Fruit fly (Drosophila melanogaster) whole organism, embryonic: ENCODE measurements around the gene Gcna.

Source experiments
- CG10267 ChIP-seq: fragments of 200-800 bp; sonication (Bioruptor generic); optimal IDR thresholded peaks from 2 replicates; lab custom pipeline; 2018; ENCODE audit warnings: missing biosample characterization, mild to moderate bottlenecking, missing genetic modification characterization, moderate library complexity
- CG11247 ChIP-seq: fragments of 200-800 bp; sonication (Bioruptor generic); IDR thresholded peaks from 2 replicates; pipeline ENCODE4 v1.3.6; 2022; ENCODE audit warnings: missing biosample characterization, missing genetic modification characterization
- CG12071 ChIP-seq: fragments of 200-800 bp; sonication (Bioruptor generic); optimal IDR thresholded peaks from 3 replicates; lab custom pipeline; 2018; ENCODE audit warnings: missing biosample characterization, mild to moderate bottlenecking, missing genetic modification characterization
- CG12219 ChIP-seq: fragments of 200-800 bp; sonication (Bioruptor generic); optimal IDR thresholded peaks from 3 replicates; lab custom pipeline; 2018; ENCODE audit warnings: missing biosample characterization, mild to moderate bottlenecking, missing genetic modification characterization
- CG12236 ChIP-seq: fragments of 200-800 bp; sonication (Bioruptor generic); optimal IDR thresholded peaks from 2 replicates; lab custom pipeline; 2016; ENCODE audit warnings: missing biosample characterization, missing genetic modification characterization
- CG13424 ChIP-seq: fragments of 200-800 bp; sonication (Bioruptor generic); optimal IDR thresholded peaks from 2 replicates; lab custom pipeline; 2019; ENCODE audit warnings: missing biosample characterization, mild to moderate bottlenecking, missing genetic modification characterization, moderate library complexity
- CG15479 ChIP-seq: fragments of 200-800 bp; sonication (Bioruptor generic); optimal IDR thresholded peaks from 3 replicates; lab custom pipeline; 2019; ENCODE audit warnings: missing biosample characterization, mild to moderate bottlenecking, missing genetic modification characterization, moderate library complexity
- CG15514 ChIP-seq: fragments of 200-800 bp; sonication (Bioruptor generic); optimal IDR thresholded peaks from 3 replicates; lab custom pipeline; 2017; ENCODE audit warnings: missing biosample characterization, missing genetic modification characterization, mild to moderate bottlenecking, moderate library complexity, missing genetic modification reagents
- CG18011 ChIP-seq: fragments of 200-800 bp; sonication (Bioruptor generic); optimal IDR thresholded peaks from 2 replicates; lab custom pipeline; 2017; ENCODE audit warnings: missing biosample characterization, missing genetic modification characterization, mild to moderate bottlenecking, moderate library complexity, missing genotype
- CG31388 ChIP-seq: fragments of 200-800 bp; sonication (Bioruptor generic); optimal IDR thresholded peaks from 2 replicates; lab custom pipeline; 2016; ENCODE audit warnings: missing biosample characterization, missing genetic modification characterization
- CG33213 ChIP-seq: fragments of 200-800 bp; sonication (Bioruptor generic); optimal IDR thresholded peaks from 3 replicates; lab custom pipeline; 2016; ENCODE audit warnings: missing biosample characterization, missing genetic modification characterization
- CG34422 ChIP-seq: fragments of 200-800 bp; sonication (Bioruptor generic); IDR thresholded peaks from 3 replicates; pipeline ENCODE4 v1.3.6; 2022; ENCODE audit warnings: missing biosample characterization, missing genetic modification characterization
- CG4707 ChIP-seq: fragments of 200-800 bp; sonication (Bioruptor generic); optimal IDR thresholded peaks from 2 replicates; lab custom pipeline; 2018; ENCODE audit warnings: missing biosample characterization, mild to moderate bottlenecking, missing genetic modification characterization, moderate library complexity
- CG4820 ChIP-seq: fragments of 200-800 bp; sonication (Bioruptor generic); optimal IDR thresholded peaks from 3 replicates; lab custom pipeline; 2016; ENCODE audit warnings: missing biosample characterization, missing genetic modification characterization
- CG5180 ChIP-seq: fragments of 200-800 bp; sonication (Bioruptor generic); optimal IDR thresholded peaks from 3 replicates; lab custom pipeline; 2017; ENCODE audit warnings: missing biosample characterization, missing genetic modification characterization, mild to moderate bottlenecking, moderate library complexity, missing genetic modification reagents
- CG9437 ChIP-seq: fragments of 200-800 bp; sonication (Bioruptor generic); optimal IDR thresholded peaks from 2 replicates; lab custom pipeline; 2018; ENCODE audit warnings: missing biosample characterization, mild to moderate bottlenecking, missing genetic modification characterization
- CG9817 ChIP-seq: fragments of 200-800 bp; sonication (Bioruptor generic); optimal IDR thresholded peaks from 2 replicates; lab custom pipeline; 2018; ENCODE audit warnings: missing biosample characterization, mild to moderate bottlenecking, missing genetic modification characterization, moderate library complexity
- CkIIα-i1 ChIP-seq: fragments of 200-800 bp; sonication (Bioruptor generic); IDR thresholded peaks from 2 replicates; pipeline ENCODE4 v1.3.6; 2022; ENCODE audit warnings: missing biosample characterization, missing genetic modification characterization
- Deaf1 ChIP-seq: fragments of 200-800 bp; optimal IDR thresholded peaks from 3 replicates; lab custom pipeline; 2019; ENCODE audit warnings: missing biosample characterization, mild to moderate bottlenecking, missing genetic modification characterization, moderate library complexity
- Dp ChIP-seq: fragments of 200-800 bp; sonication (Bioruptor generic); optimal IDR thresholded peaks from 2 replicates; lab custom pipeline; 2018; ENCODE audit warnings: missing biosample characterization, mild to moderate bottlenecking, missing genetic modification characterization, moderate library complexity
- Ets65A ChIP-seq: fragments of 200-800 bp; sonication (Bioruptor generic); peaks from one replicate; lab custom pipeline; 2016; ENCODE audit warnings: missing biosample characterization, missing genetic modification characterization
- Hsf ChIP-seq: fragments of 200-800 bp; sonication (Bioruptor generic); optimal IDR thresholded peaks from 3 replicates; lab custom pipeline; 2016; ENCODE audit warnings: missing biosample characterization, missing genetic modification characterization
- Mad ChIP-seq: fragments of 200-800 bp; sonication (Bioruptor generic); optimal IDR thresholded peaks from 2 replicates; lab custom pipeline; 2016; ENCODE audit warnings: missing biosample characterization, missing genetic modification characterization
- Ptx1 ChIP-seq: fragments of 200-800 bp; sonication (Bioruptor generic); IDR thresholded peaks from 2 replicates; pipeline ENCODE4 v1.3.6; 2022; ENCODE audit warnings: missing biosample characterization, missing genetic modification characterization
- Side ChIP-seq: fragments of 200-800 bp; sonication (Bioruptor generic); optimal IDR thresholded peaks from 2 replicates; lab custom pipeline; 2016; ENCODE audit warnings: missing biosample characterization, missing genetic modification characterization
- Sox102F ChIP-seq: fragments of 200-800 bp; sonication (Bioruptor generic); optimal IDR thresholded peaks from 2 replicates; lab custom pipeline; 2018; ENCODE audit warnings: missing biosample characterization, mild to moderate bottlenecking, missing genetic modification characterization, moderate library complexity
- Xrp1 ChIP-seq: fragments of 200-800 bp; sonication (Bioruptor generic); IDR thresholded peaks from 2 replicates; pipeline ENCODE4 v1.3.6; 2022; ENCODE audit warnings: missing biosample characterization, missing genetic modification characterization
- ap ChIP-seq: fragments of 200-800 bp; sonication (Bioruptor generic); IDR thresholded peaks from 2 replicates; pipeline ENCODE4 v1.3.6; 2022; ENCODE audit warnings: missing biosample characterization, missing genetic modification characterization
- bowl ChIP-seq: fragments of 200-800 bp; sonication (Bioruptor generic); IDR thresholded peaks from 2 replicates; pipeline ENCODE4 v1.3.6; 2022; ENCODE audit warnings: missing biosample characterization, missing genetic modification characterization
- dmrt99B ChIP-seq: fragments of 200-800 bp; sonication (Bioruptor generic); optimal IDR thresholded peaks from 2 replicates; lab custom pipeline; 2018; ENCODE audit warnings: missing biosample characterization, mild to moderate bottlenecking, missing genetic modification characterization, moderate library complexity
- fd102C ChIP-seq: fragments of 200-800 bp; sonication (Bioruptor generic); optimal IDR thresholded peaks from 2 replicates; lab custom pipeline; 2018; ENCODE audit warnings: missing biosample characterization, mild to moderate bottlenecking, missing genetic modification characterization, moderate library complexity
- fd3F ChIP-seq: fragments of 200-800 bp; sonication (Bioruptor generic); optimal IDR thresholded peaks from 2 replicates; lab custom pipeline; 2018; ENCODE audit warnings: missing biosample characterization, mild to moderate bottlenecking, missing genetic modification characterization, moderate library complexity
- gfzf ChIP-seq: fragments of 200-800 bp; sonication (Bioruptor generic); optimal IDR thresholded peaks from 2 replicates; lab custom pipeline; 2016; ENCODE audit warnings: missing biosample characterization, mild to moderate bottlenecking, missing genetic modification characterization, moderate library complexity
- gsb ChIP-seq: fragments of 200-800 bp; sonication (Bioruptor generic); IDR thresholded peaks from 2 replicates; pipeline ENCODE4 v1.3.6; 2022; ENCODE audit warnings: missing biosample characterization, missing genetic modification characterization
- ind ChIP-seq: fragments of 200-800 bp; sonication (Bioruptor generic); optimal IDR thresholded peaks from 3 replicates; lab custom pipeline; 2016; ENCODE audit warnings: missing biosample characterization, missing genetic modification characterization
- inv ChIP-seq: fragments of 200-800 bp; sonication (Bioruptor generic); IDR thresholded peaks from 2 replicates; pipeline ENCODE4 v1.3.6; 2022; ENCODE audit warnings: missing biosample characterization, missing genetic modification characterization; ENCODE audit not compliant: partially characterized antibody
- jigr1 ChIP-seq: fragments of 200-800 bp; sonication (Bioruptor generic); IDR thresholded peaks from 3 replicates; pipeline ENCODE4 v1.3.6; 2022; ENCODE audit warnings: missing biosample characterization, missing genetic modification characterization
- kah ChIP-seq: fragments of 200-800 bp; sonication (Bioruptor generic); optimal IDR thresholded peaks from 2 replicates; lab custom pipeline; 2018; ENCODE audit warnings: missing biosample characterization, mild to moderate bottlenecking, missing genetic modification characterization
- kay ChIP-seq: fragments of 200-800 bp; sonication (Bioruptor generic); optimal IDR thresholded peaks from 2 replicates; lab custom pipeline; 2016; ENCODE audit warnings: missing biosample characterization, missing genetic modification characterization
- nau ChIP-seq: fragments of 200-800 bp; sonication (Bioruptor generic); optimal IDR thresholded peaks from 3 replicates; lab custom pipeline; 2017; ENCODE audit warnings: missing biosample characterization, mild to moderate bottlenecking, missing genetic modification characterization, missing genetic modification reagents
- odd ChIP-seq: fragments of 200-800 bp; sonication (Bioruptor generic); optimal IDR thresholded peaks from 2 replicates; lab custom pipeline; 2017; ENCODE audit warnings: missing biosample characterization, mild to moderate bottlenecking, missing genetic modification characterization
- org-1 ChIP-seq: fragments of 200-800 bp; sonication (Bioruptor generic); optimal IDR thresholded peaks from 2 replicates; lab custom pipeline; 2017; ENCODE audit warnings: missing biosample characterization, missing genetic modification characterization
- p53 ChIP-seq: fragments of 200-800 bp; sonication (Bioruptor generic); optimal IDR thresholded peaks from 2 replicates; lab custom pipeline; 2016; ENCODE audit warnings: missing biosample characterization, missing genetic modification characterization
- pum ChIP-seq: fragments of 200-800 bp; sonication (Bioruptor generic); optimal IDR thresholded peaks from 2 replicates; lab custom pipeline; 2016; ENCODE audit warnings: missing biosample characterization, missing genetic modification characterization
- schlank ChIP-seq: fragments of 200-800 bp; sonication (Bioruptor generic); optimal IDR thresholded peaks from 2 replicates; lab custom pipeline; 2018; ENCODE audit warnings: missing biosample characterization, mild to moderate bottlenecking, missing genetic modification characterization
- sd ChIP-seq: fragments of 200-800 bp; sonication (Bioruptor generic); optimal IDR thresholded peaks from 3 replicates; lab custom pipeline; 2018; ENCODE audit warnings: missing biosample characterization, mild to moderate bottlenecking, missing genetic modification characterization, moderate library complexity
- sim ChIP-seq: fragments of 200-800 bp; sonication (Bioruptor generic); IDR thresholded peaks from 2 replicates; pipeline ENCODE4 v1.3.6; 2022; ENCODE audit warnings: missing biosample characterization, missing genetic modification characterization
- sna ChIP-seq: fragments of 200-800 bp; sonication (Bioruptor generic); IDR thresholded peaks from 2 replicates; pipeline ENCODE4 v1.3.6; 2022; ENCODE audit warnings: missing biosample characterization, missing genetic modification characterization; ENCODE audit not compliant: partially characterized antibody
- tna ChIP-seq: fragments of 200-800 bp; sonication (Bioruptor generic); IDR thresholded peaks from 2 replicates; pipeline ENCODE4 v1.3.6; 2022; ENCODE audit warnings: missing biosample characterization, missing genetic modification characterization; ENCODE audit not compliant: partially characterized antibody
- toy ChIP-seq: fragments of 200-800 bp; sonication (Bioruptor generic); IDR thresholded peaks from 2 replicates; pipeline ENCODE4 v1.3.6; 2022; ENCODE audit warnings: missing biosample characterization, missing genetic modification characterization

The Gcna gene

DNA sequence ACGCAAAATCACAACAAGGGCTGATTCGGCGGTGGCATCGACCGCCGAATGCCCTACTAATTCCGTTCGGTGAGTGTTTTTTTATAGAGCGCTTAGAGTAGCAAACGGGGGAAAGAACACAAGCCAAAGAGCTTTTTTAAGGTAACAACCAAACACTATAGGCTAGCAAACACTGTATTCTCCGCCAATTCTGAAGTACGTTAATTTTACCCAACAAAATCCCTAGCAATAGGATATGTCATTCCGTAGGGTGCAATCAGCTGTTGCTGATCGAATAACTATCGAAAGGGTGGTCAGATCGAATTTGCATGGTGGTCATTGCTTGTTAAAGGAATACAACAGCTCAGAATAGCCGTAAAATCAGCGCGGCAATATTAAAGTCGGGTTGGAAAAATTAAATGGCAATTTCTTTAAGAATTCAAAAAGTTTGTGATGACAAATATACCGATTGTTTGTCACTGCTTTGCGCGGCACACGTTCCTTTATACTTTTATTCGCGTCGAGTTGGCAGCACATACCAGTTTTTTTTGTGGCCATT is 42.2 kb upstream of the Gcna start, which contains the start of gene mip130 (continued):
- peak; percentile 6 for TF ChIP-seq CG12071 (GFP tag; lab: Kevin White, UChicago)
- no peak for TF ChIP-seq fd102C (GFP tag; lab: Kevin White, UChicago)
- no peak for TF ChIP-seq CG33213 (GFP tag; lab: Kevin White, UChicago)
- peak; percentile 23 for TF ChIP-seq gfzf
- 0 out of 2 replicates have a peak, but pooled peaks have one; percentile 18 for TF ChIP-seq tna (GFP tag; lab: Robert Waterston, UW)
- no peak for TF ChIP-seq toy (GFP tag; lab: Robert Waterston, UW)
- no peak for TF ChIP-seq p53
- TF ChIP-seq Sox102F: no peak
- TF ChIP-seq CG15479 (GFP tag; lab: Kevin White, UChicago): no peak
- peak; percentile 54 for TF ChIP-seq Ptx1 (GFP tag; lab: Robert Waterston, UW)
- peak; percentile 54; the same call in 1 of the 3 replicates for TF ChIP-seq CG34422
- TF ChIP-seq CG13424 (tag; lab: Kevin White, UChicago): peak; percentile 35
- peak; percentile 66 for TF ChIP-seq Xrp1
- TF ChIP-seq CG11247 (GFP tag; lab: Robert Waterston, UW): peak; percentile 32; the same call in 1 of the 2 replicates
- no peak for TF ChIP-seq CG18011 (GFP tag; lab: Kevin White, UChicago)
- TF ChIP-seq ap: no peak
- no peak for TF ChIP-seq CG15514 (GFP tag; lab: Kevin White, UChicago)
- TF ChIP-seq CG10267: peak; percentile 25
- TF ChIP-seq gsb (GFP tag; lab: Robert Waterston, UW): no peak
- TF ChIP-seq sd (tag; lab: Kevin White, UChicago): peak; percentile 40
- TF ChIP-seq pum: no peak
- TF ChIP-seq CkIIα-i1: no peak
- no peak for TF ChIP-seq dmrt99B (tag; lab: Kevin White, UChicago)
- no peak for TF ChIP-seq Mad
- TF ChIP-seq CG5180 (GFP tag; lab: Kevin White, UChicago): no peak
- TF ChIP-seq CG9437 (GFP tag; lab: Kevin White, UChicago): peak; percentile 9
- TF ChIP-seq fd3F (GFP tag; lab: Kevin White, UChicago): peak; percentile 34
- no peak for TF ChIP-seq CG4707 (GFP tag; lab: Kevin White, UChicago)
- peak; percentile 88 for TF ChIP-seq Ets65A (GFP tag; lab: Kevin White, UChicago)
- TF ChIP-seq CG9817: peak; percentile 45
- no peak for TF ChIP-seq org-1 (GFP tag; lab: Kevin White, UChicago)
- TF ChIP-seq Side (GFP tag; lab: Kevin White, UChicago): no peak
- TF ChIP-seq bowl: no peak
- TF ChIP-seq Deaf1: peak; percentile 15
- peak; percentile 9 for TF ChIP-seq Hsf (GFP tag; lab: Kevin White, UChicago)
- no peak for TF ChIP-seq schlank
- no peak for TF ChIP-seq kah (GFP tag; lab: Kevin White, UChicago)
- TF ChIP-seq kay (GFP tag; lab: Kevin White, UChicago): no peak
- peak; percentile 33 for TF ChIP-seq Dp (GFP tag; lab: Kevin White, UChicago)
- TF ChIP-seq CG12219 (GFP tag; lab: Kevin White, UChicago): peak; percentile 41
- 0 out of 3 replicates have a peak, but pooled peaks have one; percentile 21 for TF ChIP-seq jigr1 (GFP tag; lab: Robert Waterston, UW)
- no peak for TF ChIP-seq CG31388 (GFP tag; lab: Kevin White, UChicago)
- no peak for TF ChIP-seq sim
- TF ChIP-seq inv (GFP tag; lab: Robert Waterston, UW): peak; percentile 65; the same call in 1 of the 2 replicates
- peak; percentile 17 for TF ChIP-seq CG4820 (GFP tag; lab: Kevin White, UChicago)
- no peak for TF ChIP-seq CG12236
- peak; percentile 57 for TF ChIP-seq ind
- TF ChIP-seq sna (GFP tag; lab: Robert Waterston, UW): peak; percentile 77
- no peak for TF ChIP-seq nau
- TF ChIP-seq odd (GFP tag; lab: Kevin White, UChicago): no peak
